Fruit fly (Drosophila melanogaster): Measurements from ENCODE around the gene CG3792.

DNA sequence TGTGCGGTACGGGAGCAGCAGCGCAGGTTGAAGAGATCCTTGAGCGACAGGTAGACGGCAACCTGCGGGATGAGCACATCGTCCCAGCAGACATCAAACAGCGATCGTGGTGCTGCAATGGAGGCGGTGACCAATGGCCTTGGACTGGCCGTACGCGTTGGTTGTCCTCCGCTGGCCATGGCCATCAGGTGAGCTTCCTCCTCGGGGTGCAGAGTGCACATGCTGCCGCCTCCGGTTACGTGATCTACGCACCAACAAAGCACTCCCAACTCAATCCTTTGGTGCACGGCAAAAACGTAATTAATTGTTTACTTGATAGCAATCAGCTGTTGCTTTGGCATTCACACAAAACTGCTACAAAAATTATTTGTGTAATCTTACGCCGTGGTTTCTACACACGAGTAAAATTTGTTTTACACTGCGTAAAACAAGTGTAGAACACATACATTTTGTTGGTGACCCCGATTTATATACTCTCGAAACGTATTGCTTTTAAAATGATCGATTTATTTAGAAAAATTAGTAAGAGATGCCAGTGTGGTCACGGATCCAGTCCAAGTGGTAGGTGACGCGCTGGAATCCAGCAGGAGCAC, 27.6 kb upstream of the CG3792 start, which contains the start of gene jet:
- TF ChIP-seq lbe (GFP tag; optimal IDR thresholded peaks at IDR 0.05) (no peak), Hand (GFP tag; optimal IDR thresholded peaks at IDR 0.05) (no peak), hb (GFP tag; IDR thresholded peaks at IDR 0.05; ENCODE audit: partially characterized antibody) (no peak), dmrt11E (tag; optimal IDR thresholded peaks at IDR 0.05) (no peak), Atf6 (GFP tag; IDR thresholded peaks at IDR 0.05) (no peak), usp (GFP tag; optimal IDR thresholded peaks at IDR 0.05) (no peak), CG13424 (tag; optimal IDR thresholded peaks at IDR 0.05) (no peak)
